Fruit fly (Drosophila melanogaster) whole organism, prepupa: ENCODE data around the gene Jon65Aiii.

ENCODE experiments used
- CG10669 ChIP-seq: fragments of 200-800 bp; sonication (Bioruptor generic); optimal IDR thresholded peaks from 3 replicates; lab custom pipeline; 2018; ENCODE audit warnings: missing biosample characterization, mild to moderate bottlenecking, missing genetic modification characterization, moderate library complexity
- CG31627 ChIP-seq: fragments of 200-800 bp; sonication (Bioruptor generic); optimal IDR thresholded peaks from 3 replicates; lab custom pipeline; 2016; ENCODE audit warnings: missing biosample characterization, missing genetic modification characterization
- CG6276 ChIP-seq: fragments of 200-800 bp; sonication (Bioruptor generic); optimal IDR thresholded peaks from 2 replicates; lab custom pipeline; 2017; ENCODE audit warnings: missing biosample characterization, mild to moderate bottlenecking, missing genetic modification characterization
- CG6792 ChIP-seq: fragments of 200-800 bp; sonication (Bioruptor generic); optimal IDR thresholded peaks from 3 replicates; lab custom pipeline; 2016; ENCODE audit warnings: missing biosample characterization, missing genetic modification characterization
- Gug ChIP-seq: fragments of 200-800 bp; sonication (Bioruptor generic); IDR thresholded peaks from 2 replicates; pipeline ENCODE4 v1.3.6; 2022; ENCODE audit warnings: missing biosample characterization, missing genetic modification characterization
- Hr38 ChIP-seq: sonication (Bioruptor generic); optimal IDR thresholded peaks from 2 replicates; lab custom pipeline; 2016; ENCODE audit warnings: missing biosample characterization, missing genetic modification characterization
- Hr4 ChIP-seq: fragments of 200-800 bp; sonication (Bioruptor generic); optimal IDR thresholded peaks from 3 replicates; lab custom pipeline; 2016; ENCODE audit warnings: missing biosample characterization, missing genetic modification characterization
- Sox15 ChIP-seq: fragments of 200-800 bp; sonication (Bioruptor generic); optimal IDR thresholded peaks from 3 replicates; lab custom pipeline; 2016; ENCODE audit warnings: missing biosample characterization, missing genetic modification characterization
- lz ChIP-seq: fragments of 200-800 bp; sonication (Bioruptor generic); optimal IDR thresholded peaks from 3 replicates; lab custom pipeline; 2016; ENCODE audit warnings: missing biosample characterization, missing genetic modification characterization
- pdm3 ChIP-seq: fragments of 200-800 bp; sonication (Bioruptor generic); optimal IDR thresholded peaks from 3 replicates; lab custom pipeline; 2016; ENCODE audit warnings: missing biosample characterization, missing genetic modification characterization
- salr ChIP-seq, 2 experiments: fragments of 200-800 bp; sonication (Bioruptor generic); optimal IDR thresholded peaks; 3 replicates each; lab custom pipeline; 2016 to 2018; ENCODE audit warnings: missing biosample characterization in 2 of 2, missing genetic modification characterization in 2 of 2, mild to moderate bottlenecking in 1 of 2

DNA sequence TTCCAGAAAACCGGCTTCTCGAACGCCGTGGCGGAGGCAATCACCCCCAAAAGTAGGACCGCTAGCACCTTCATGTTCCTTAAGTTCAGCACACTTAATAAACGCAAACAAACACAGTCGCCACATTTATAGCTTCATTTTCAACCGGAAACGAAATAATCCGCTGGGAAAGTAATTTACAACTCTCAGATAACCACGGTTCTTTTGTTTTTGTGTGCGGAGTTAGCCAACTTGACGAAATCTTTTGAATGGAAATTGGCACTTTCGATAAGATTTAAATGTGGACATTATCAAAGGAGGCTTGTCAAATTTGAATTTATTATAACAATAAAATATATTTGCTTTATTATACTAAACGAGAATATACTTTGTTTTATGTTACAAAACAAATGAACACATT lies 3.8 kb downstream of the Jon65Aiii start, which contains the start of gene Jon65Ai:
- no peak for TF ChIP-seq CG6276 (GFP tag; lab: Kevin White, UChicago)
- TF ChIP-seq Sox15 (GFP tag; lab: Kevin White, UChicago): no peak
- no peak for TF ChIP-seq salr (GFP tag; optimal IDR thresholded peaks at IDR 0.05; lab: Kevin White, UChicago)
- no peak for TF ChIP-seq Hr4 (GFP tag; lab: Kevin White, UChicago)
- no peak for TF ChIP-seq lz
- TF ChIP-seq CG31627 (GFP tag; lab: Kevin White, UChicago): no peak
- TF ChIP-seq Hr38: no peak
- TF ChIP-seq pdm3 (GFP tag; lab: Kevin White, UChicago): no peak
- no peak for TF ChIP-seq Gug (GFP tag; lab: Robert Waterston, UW)
- TF ChIP-seq CG6792 (GFP tag; lab: Kevin White, UChicago): no peak
- TF ChIP-seq CG10669 (GFP tag; lab: Kevin White, UChicago): no peak
